Fruit fly (Drosophila melanogaster) whole organism, embryonic: Measurements from ENCODE around the gene gl.

Experiments
- BtbVII ChIP-seq: fragments of 200-800 bp; sonication (Bioruptor generic); optimal IDR thresholded peaks from 3 replicates; lab custom pipeline; 2017; ENCODE audit warnings: missing biosample characterization, mild to moderate bottlenecking, missing genetic modification characterization
- CG10565 ChIP-seq: fragments of 200-800 bp; sonication (Bioruptor generic); optimal IDR thresholded peaks from 3 replicates; lab custom pipeline; 2016; ENCODE audit warnings: missing biosample characterization, mild to moderate bottlenecking, missing genetic modification characterization
- CG11085 ChIP-seq: fragments of 200-800 bp; sonication (Bioruptor generic); IDR thresholded peaks from 2 replicates; pipeline ENCODE4 v1.3.6; 2022; ENCODE audit warnings: missing biosample characterization, missing genetic modification characterization
- CG12391 ChIP-seq: fragments of 200-800 bp; sonication (Bioruptor generic); optimal IDR thresholded peaks from 3 replicates; lab custom pipeline; 2018; ENCODE audit warnings: missing biosample characterization, mild to moderate bottlenecking, missing genetic modification characterization, moderate library complexity
- CG13624 ChIP-seq: fragments of 200-800 bp; sonication (Bioruptor generic); optimal IDR thresholded peaks from 2 replicates; lab custom pipeline; 2016; ENCODE audit warnings: missing biosample characterization, missing genetic modification characterization
- CG1602 ChIP-seq: fragments of 200-800 bp; sonication (Bioruptor generic); optimal IDR thresholded peaks from 3 replicates; lab custom pipeline; 2016; ENCODE audit warnings: missing biosample characterization, missing genetic modification characterization
- CG17359 ChIP-seq: fragments of 200-800 bp; sonication (Bioruptor generic); optimal IDR thresholded peaks from 3 replicates; lab custom pipeline; 2018; ENCODE audit warnings: missing biosample characterization, mild to moderate bottlenecking, missing genetic modification characterization, moderate library complexity
- CG18476 ChIP-seq: fragments of 200-800 bp; sonication (Bioruptor generic); optimal IDR thresholded peaks from 2 replicates; lab custom pipeline; 2016; ENCODE audit warnings: missing biosample characterization, mild to moderate bottlenecking, missing genetic modification characterization
- CG18599 ChIP-seq: fragments of 200-800 bp; sonication (Bioruptor generic); optimal IDR thresholded peaks from 3 replicates; lab custom pipeline; 2017; ENCODE audit warnings: missing biosample characterization, missing genetic modification characterization, mild to moderate bottlenecking, moderate library complexity, missing genetic modification reagents
- CG18619 ChIP-seq: fragments of 200-800 bp; sonication (Bioruptor generic); optimal IDR thresholded peaks from 3 replicates; lab custom pipeline; 2017; ENCODE audit warnings: missing biosample characterization, mild to moderate bottlenecking, missing genetic modification characterization
- CG2202 ChIP-seq: fragments of 200-800 bp; sonication (Bioruptor generic); optimal IDR thresholded peaks from 2 replicates; lab custom pipeline; 2018; ENCODE audit warnings: missing biosample characterization, mild to moderate bottlenecking, missing genetic modification characterization
- CG31388 ChIP-seq: fragments of 200-800 bp; sonication (Bioruptor generic); optimal IDR thresholded peaks from 2 replicates; lab custom pipeline; 2016; ENCODE audit warnings: missing biosample characterization, missing genetic modification characterization
- CG32532 ChIP-seq: fragments of 200-800 bp; sonication (Bioruptor generic); IDR thresholded peaks from 2 replicates; pipeline ENCODE4 v1.3.6; 2022; ENCODE audit warnings: missing biosample characterization, missing genetic modification characterization
- CG4404 ChIP-seq: fragments of 200-800 bp; sonication (Bioruptor generic); IDR thresholded peaks from 2 replicates; pipeline ENCODE4 v1.3.6; 2022; ENCODE audit warnings: missing biosample characterization, missing genetic modification characterization
- CG6254 ChIP-seq: fragments of 200-800 bp; sonication (Bioruptor generic); optimal IDR thresholded peaks from 3 replicates; lab custom pipeline; 2017; ENCODE audit warnings: mild to moderate bottlenecking, missing biosample characterization, missing genetic modification reagents, missing genetic modification characterization
- CG7357 ChIP-seq: fragments of 200-800 bp; sonication (Bioruptor generic); IDR thresholded peaks from 3 replicates; pipeline ENCODE4 v1.3.6; 2022; ENCODE audit warnings: missing biosample characterization, missing genetic modification characterization
- CG7556 ChIP-seq: fragments of 200-800 bp; sonication (Bioruptor generic); optimal IDR thresholded peaks from 2 replicates; lab custom pipeline; 2017; ENCODE audit warnings: missing biosample characterization, mild to moderate bottlenecking, missing genetic modification characterization
- CG7786 ChIP-seq: fragments of 200-800 bp; sonication (Bioruptor generic); optimal IDR thresholded peaks from 2 replicates; lab custom pipeline; 2016; ENCODE audit warnings: missing biosample characterization, missing genetic modification characterization
- CG7963 ChIP-seq: fragments of 200-800 bp; sonication (Bioruptor generic); IDR thresholded peaks from 3 replicates; pipeline ENCODE4 v1.3.6; 2022; ENCODE audit warnings: missing biosample characterization, missing genetic modification characterization; ENCODE audit not compliant: partially characterized antibody
- Dek ChIP-seq: fragments of 200-800 bp; sonication (Bioruptor generic); optimal IDR thresholded peaks from 3 replicates; lab custom pipeline; 2019; ENCODE audit warnings: missing biosample characterization, mild to moderate bottlenecking, missing genetic modification characterization, moderate library complexity
- E2f1 ChIP-seq: fragments of 200-800 bp; sonication (Bioruptor generic); IDR thresholded peaks from 2 replicates; pipeline ENCODE4 v1.3.6; 2022; ENCODE audit warnings: missing biosample characterization, missing genetic modification characterization
- Fer1 ChIP-seq: fragments of 200-800 bp; sonication (Bioruptor generic); optimal IDR thresholded peaks from 2 replicates; lab custom pipeline; 2017; ENCODE audit warnings: missing biosample characterization, mild to moderate bottlenecking, missing genetic modification characterization
- H15 ChIP-seq: fragments of 200-800 bp; sonication (Bioruptor generic); IDR thresholded peaks from 3 replicates; pipeline ENCODE4 v1.3.6; 2022; ENCODE audit warnings: missing biosample characterization, missing genetic modification characterization
- HHEX ChIP-seq: fragments of 200-800 bp; sonication (Bioruptor generic); optimal IDR thresholded peaks from 3 replicates; lab custom pipeline; 2017; ENCODE audit warnings: missing biosample characterization, mild to moderate bottlenecking, missing genetic modification characterization, missing genetic modification reagents
- Hand ChIP-seq: fragments of 200-800 bp; sonication (Bioruptor generic); optimal IDR thresholded peaks from 2 replicates; lab custom pipeline; 2017; ENCODE audit warnings: mild to moderate bottlenecking, missing biosample characterization, missing genetic modification reagents, missing genetic modification characterization
- Hr3 ChIP-seq: fragments of 200-800 bp; sonication (Bioruptor generic); optimal IDR thresholded peaks from 3 replicates; lab custom pipeline; 2016; ENCODE audit warnings: missing biosample characterization, missing genetic modification characterization
- Jarid2 ChIP-seq: fragments of 200-800 bp; sonication (Bioruptor generic); optimal IDR thresholded peaks from 3 replicates; lab custom pipeline; 2017; ENCODE audit warnings: mild to moderate bottlenecking, missing biosample characterization, missing genetic modification reagents, missing genetic modification characterization
- PHDP ChIP-seq: fragments of 200-800 bp; sonication (Bioruptor generic); optimal IDR thresholded peaks from 3 replicates; lab custom pipeline; 2018; ENCODE audit warnings: missing biosample characterization, mild to moderate bottlenecking, missing genetic modification characterization, moderate library complexity
- Ssrp ChIP-seq: fragments of 200-800 bp; sonication (Bioruptor generic); optimal IDR thresholded peaks from 2 replicates; lab custom pipeline; 2018; ENCODE audit warnings: missing biosample characterization, mild to moderate bottlenecking, missing genetic modification characterization, moderate library complexity
- Xrp1 ChIP-seq: fragments of 200-800 bp; sonication (Bioruptor generic); IDR thresholded peaks from 2 replicates; pipeline ENCODE4 v1.3.6; 2022; ENCODE audit warnings: missing biosample characterization, missing genetic modification characterization
- abd-A ChIP-seq: fragments of 200-800 bp; sonication (Bioruptor generic); optimal IDR thresholded peaks from 3 replicates; lab custom pipeline; 2019; ENCODE audit warnings: missing biosample characterization, mild to moderate bottlenecking, missing genetic modification characterization, moderate library complexity
- ara ChIP-seq: fragments of 200-800 bp; sonication (Bioruptor generic); IDR thresholded peaks from 2 replicates; pipeline ENCODE4 v1.3.6; 2022; ENCODE audit warnings: missing biosample characterization, missing genetic modification characterization
- ato ChIP-seq: fragments of 200-800 bp; sonication (Bioruptor generic); IDR thresholded peaks from 2 replicates; pipeline ENCODE4 v1.3.6; 2022; ENCODE audit warnings: missing biosample characterization, missing genetic modification characterization; ENCODE audit not compliant: partially characterized antibody
- bab2 ChIP-seq: fragments of 200-800 bp; sonication (Bioruptor generic); optimal IDR thresholded peaks from 2 replicates; lab custom pipeline; 2016; ENCODE audit warnings: missing biosample characterization, missing genetic modification characterization
- chinmo ChIP-seq: fragments of 200-800 bp; sonication (Bioruptor generic); IDR thresholded peaks from 4 replicates; pipeline ENCODE4 v1.3.6; 2022; ENCODE audit warnings: missing biosample characterization, missing genetic modification characterization; ENCODE audit not compliant: partially characterized antibody
- chn ChIP-seq: fragments of 200-800 bp; sonication (Bioruptor generic); optimal IDR thresholded peaks from 2 replicates; lab custom pipeline; 2016; ENCODE audit warnings: missing biosample characterization, missing genetic modification characterization
- dati ChIP-seq: fragments of 200-800 bp; sonication (Bioruptor generic); IDR thresholded peaks from 2 replicates; pipeline ENCODE4 v1.3.6; 2022; ENCODE audit warnings: missing biosample characterization, missing genetic modification characterization
- emc ChIP-seq: fragments of 200-800 bp; sonication (Bioruptor generic); optimal IDR thresholded peaks from 2 replicates; lab custom pipeline; 2016; ENCODE audit warnings: missing biosample characterization, missing genetic modification characterization
- fru ChIP-seq: fragments of >200 bp; optimal IDR thresholded peaks from 2 replicates; lab custom pipeline; 2017
- ftz-f1 ChIP-seq: fragments of 200-800 bp; sonication (Bioruptor generic); optimal IDR thresholded peaks from 2 replicates; lab custom pipeline; 2016; ENCODE audit warnings: missing biosample characterization, missing genetic modification characterization
- gcm2 ChIP-seq: fragments of 200-800 bp; sonication (Bioruptor generic); optimal IDR thresholded peaks from 2 replicates; lab custom pipeline; 2016; ENCODE audit warnings: missing biosample characterization, missing genetic modification characterization
- ham ChIP-seq: fragments of 200-800 bp; sonication (Bioruptor generic); IDR thresholded peaks from 2 replicates; pipeline ENCODE4 v1.3.6; 2022; ENCODE audit warnings: missing biosample characterization, missing genetic modification characterization
- inv ChIP-seq: fragments of 200-800 bp; sonication (Bioruptor generic); IDR thresholded peaks from 2 replicates; pipeline ENCODE4 v1.3.6; 2022; ENCODE audit warnings: missing biosample characterization, missing genetic modification characterization; ENCODE audit not compliant: partially characterized antibody
- nau ChIP-seq: fragments of 200-800 bp; sonication (Bioruptor generic); optimal IDR thresholded peaks from 3 replicates; lab custom pipeline; 2017; ENCODE audit warnings: missing biosample characterization, mild to moderate bottlenecking, missing genetic modification characterization, missing genetic modification reagents
- nom ChIP-seq: fragments of 200-800 bp; sonication (Bioruptor generic); optimal IDR thresholded peaks from 2 replicates; lab custom pipeline; 2017; ENCODE audit warnings: missing biosample characterization, missing genetic modification characterization, mild to moderate bottlenecking, moderate library complexity, missing genetic modification reagents
- pfk ChIP-seq: fragments of 200-800 bp; sonication (Bioruptor generic); optimal IDR thresholded peaks from 2 replicates; lab custom pipeline; 2018; ENCODE audit warnings: missing biosample characterization, mild to moderate bottlenecking, missing genetic modification characterization, moderate library complexity
- salm ChIP-seq: fragments of 200-800 bp; sonication (Bioruptor generic); optimal IDR thresholded peaks from 2 replicates; lab custom pipeline; 2018; ENCODE audit warnings: missing biosample characterization, mild to moderate bottlenecking, missing genetic modification characterization
- sens-2 ChIP-seq: fragments of 200-800 bp; sonication (Bioruptor generic); IDR thresholded peaks from 2 replicates; pipeline ENCODE4 v1.3.6; 2022; ENCODE audit warnings: missing biosample characterization, missing genetic modification characterization
- wek ChIP-seq: fragments of 200-800 bp; sonication (Bioruptor generic); optimal IDR thresholded peaks from 3 replicates; lab custom pipeline; 2018; ENCODE audit warnings: missing biosample characterization, mild to moderate bottlenecking, missing genetic modification characterization, moderate library complexity
- z ChIP-seq: fragments of 200-800 bp; sonication (Bioruptor generic); IDR thresholded peaks from 3 replicates; pipeline ENCODE4 v1.3.6; 2022; ENCODE audit warnings: missing biosample characterization, missing genetic modification characterization
- zen ChIP-seq: fragments of 200-800 bp; sonication (Bioruptor generic); optimal IDR thresholded peaks from 3 replicates; lab custom pipeline; 2018; ENCODE audit warnings: missing biosample characterization, mild to moderate bottlenecking, missing genetic modification characterization, moderate library complexity

Gene gl

DNA sequence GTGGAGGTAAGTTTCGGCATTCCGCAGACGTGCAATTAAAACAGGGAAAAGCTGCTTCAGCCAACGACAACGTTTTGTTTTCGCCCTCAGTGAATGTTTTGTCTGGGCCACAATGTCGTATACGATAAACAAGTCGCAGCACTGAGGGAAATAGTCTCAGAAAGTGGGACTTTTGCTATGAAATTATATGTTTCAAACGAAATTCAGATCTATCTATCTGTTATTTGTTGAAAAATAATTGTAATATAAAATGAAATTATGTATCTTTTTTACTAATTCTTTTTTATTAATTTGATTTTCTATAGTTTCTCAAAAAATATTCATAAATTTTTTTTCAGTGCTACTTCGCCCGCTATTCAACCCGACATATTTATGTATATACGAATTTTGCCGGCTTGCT is 20.9 kb upstream of the gl start (continued):
- TF ChIP-seq CG18476 (GFP tag; lab: Kevin White, UChicago) (no peak), dati (GFP tag; lab: Robert Waterston, UW) (no peak), CG31388 (GFP tag; lab: Kevin White, UChicago) (no peak), CG18619 (GFP tag; lab: Kevin White, UChicago) (peak; percentile 3), CG11085 (GFP tag; lab: Robert Waterston, UW) (no peak), CG6254 (GFP tag; lab: Kevin White, UChicago) (no peak), nau (GFP tag; lab: Kevin White, UChicago) (no peak), Ssrp (peak; percentile 56), chn (no peak), CG7786 (GFP tag; lab: Kevin White, UChicago) (no peak), CG32532 (GFP tag; lab: Robert Waterston, UW) (peak; percentile 73), salm (tag; lab: Kevin White, UChicago) (no peak), sens-2 (no peak), emc (no peak), z (GFP tag; lab: Robert Waterston, UW) (no peak), chinmo (GFP tag; lab: Robert Waterston, UW) (no peak), CG12391 (tag; lab: Kevin White, UChicago) (no peak), HHEX (no peak), CG7963 (GFP tag; lab: Robert Waterston, UW) (no peak), Fer1 (GFP tag; lab: Kevin White, UChicago) (no peak), pfk (no peak), CG1602 (GFP tag; lab: Kevin White, UChicago) (peak; percentile 1), fru (lab: Kevin White, UChicago) (no peak), CG7556 (no peak), PHDP (tag; lab: Kevin White, UChicago) (peak; percentile 71), zen (no peak), wek (no peak), E2f1 (GFP tag; lab: Robert Waterston, UW) (no peak), Jarid2 (GFP tag; lab: Kevin White, UChicago) (no peak), inv (no peak), nom (GFP tag; lab: Kevin White, UChicago) (no peak), ham (no peak), Hr3 (peak; percentile 24), ftz-f1 (GFP tag; lab: Kevin White, UChicago) (no peak), CG7357 (no peak), CG4404 (no peak), bab2 (GFP tag; lab: Kevin White, UChicago) (peak; percentile 6), BtbVII (GFP tag; lab: Kevin White, UChicago) (no peak), CG13624 (GFP tag; lab: Kevin White, UChicago) (no peak), ato (no peak), Hand (GFP tag; lab: Kevin White, UChicago) (no peak), CG10565 (GFP tag; lab: Kevin White, UChicago) (no peak), abd-A (no peak), CG18599 (GFP tag; lab: Kevin White, UChicago) (peak; percentile 36), CG17359 (no peak), CG2202 (tag; lab: Kevin White, UChicago) (no peak), H15 (GFP tag; lab: Robert Waterston, UW) (0 out of 3 replicates have a peak, but pooled peaks have one; percentile 37), Dek (peak; percentile 44), gcm2 (GFP tag; lab: Kevin White, UChicago) (no peak), Xrp1 (GFP tag; lab: Robert Waterston, UW) (peak; percentile 68; the same call in 1 of the 2 replicates), ara (GFP tag; lab: Robert Waterston, UW) (peak; percentile 14; the same call in 1 of the 2 replicates)
